Worm (Caenorhabditis elegans) whole organism, young adult: ENCODE results near the gene C05C9.2.

ENCODE experiments used
- B0035.1 ChIP-seq: sonication (generic microtip); optimal IDR thresholded peaks from 2 replicates; lab custom pipeline; 2016; ENCODE audit warnings: missing genetic modification characterization, mild to moderate bottlenecking, missing compliant biosample characterization, missing genotype, missing genetic modification reagents
- B0336.3 ChIP-seq: fragments of 200-800 bp; sonication (Bioruptor generic); IDR thresholded peaks from 2 replicates; pipeline ENCODE4 v1.3.6; 2022; ENCODE audit warnings: missing genetic modification characterization, missing compliant biosample characterization
- C06A6.2 ChIP-seq: fragments of 200-800 bp; sonication (Bioruptor generic); conservative IDR thresholded peaks from 2 replicates; pipeline ENCODE4 v1.3.6; 2022; ENCODE audit warnings: missing genetic modification characterization, missing compliant biosample characterization
- F22D6.2 ChIP-seq: sonication (generic microtip); optimal IDR thresholded peaks from 2 replicates; lab custom pipeline; 2016; ENCODE audit warnings: mild to moderate bottlenecking, missing genetic modification characterization, missing compliant biosample characterization
- F33H1.4 ChIP-seq: fragments of 200-800 bp; sonication (Bioruptor generic); IDR thresholded peaks from 2 replicates; pipeline ENCODE4 v1.3.6; 2022; ENCODE audit warnings: missing genetic modification reagents, missing genetic modification characterization, missing compliant biosample characterization
- F57A8.1 ChIP-seq: fragments of 200-800 bp; sonication (Bioruptor generic); optimal IDR thresholded peaks from 2 replicates; lab custom pipeline; 2018; ENCODE audit warnings: mild to moderate bottlenecking, missing genetic modification characterization, moderate library complexity, missing compliant biosample characterization
- K11D2.4 ChIP-seq: fragments of 200-800 bp; sonication (Bioruptor generic); IDR thresholded peaks from 2 replicates; pipeline ENCODE4 v1.3.6; 2022; ENCODE audit warnings: missing genetic modification reagents, missing genetic modification characterization, missing compliant biosample characterization
- K12H6.12 ChIP-seq: fragments of 200-800 bp; sonication (Bioruptor generic); optimal IDR thresholded peaks from 2 replicates; lab custom pipeline; 2018; ENCODE audit warnings: mild to moderate bottlenecking, missing genetic modification characterization, missing compliant biosample characterization
- T26A5.8 ChIP-seq: sonication (generic microtip); optimal IDR thresholded peaks from 2 replicates; lab custom pipeline; 2016; ENCODE audit warnings: missing genetic modification characterization, missing compliant biosample characterization
- Y53F4B.3 ChIP-seq: fragments of 200-800 bp; sonication (Bioruptor generic); IDR thresholded peaks from 2 replicates; pipeline ENCODE4 v1.3.6; 2022; ENCODE audit warnings: missing genetic modification reagents, missing genetic modification characterization, missing compliant biosample characterization
- Y53G8AR.9 ChIP-seq: fragments of 200-800 bp; sonication (Bioruptor generic); conservative IDR thresholded peaks from 2 replicates; pipeline ENCODE4 v1.3.6; 2022; ENCODE audit warnings: missing genetic modification reagents, missing genetic modification characterization, missing compliant biosample characterization
- Y56A3A.18 ChIP-seq: fragments of 200-800 bp; sonication (Bioruptor generic); IDR thresholded peaks from 2 replicates; pipeline ENCODE4 v1.3.6; 2022; ENCODE audit warnings: missing genetic modification reagents, missing genetic modification characterization, missing compliant biosample characterization
- Y67H2A.10 ChIP-seq: fragments of 200-800 bp; sonication (Bioruptor generic); conservative IDR thresholded peaks from 2 replicates; pipeline ENCODE4 v1.3.6; 2022; ENCODE audit warnings: missing genetic modification reagents, missing genetic modification characterization, missing compliant biosample characterization
- ZK185.1 ChIP-seq: sonication (generic microtip); optimal IDR thresholded peaks from 2 replicates; lab custom pipeline; 2016; ENCODE audit warnings: mild to moderate bottlenecking, missing genetic modification characterization, missing compliant biosample characterization; ENCODE audit not compliant: poor library complexity, severe bottlenecking
- atf-7 ChIP-seq: sonication (generic microtip); optimal IDR thresholded peaks from 2 replicates; lab custom pipeline; 2017; ENCODE audit warnings: mild to moderate bottlenecking, missing genetic modification characterization, missing compliant biosample characterization
- attf-5 ChIP-seq: fragments of 200-800 bp; sonication (Bioruptor generic); optimal IDR thresholded peaks from 2 replicates; lab custom pipeline; 2018; ENCODE audit warnings: mild to moderate bottlenecking, missing genetic modification characterization, missing compliant biosample characterization
- ceh-100 ChIP-seq: fragments of 200-800 bp; sonication (Bioruptor generic); IDR thresholded peaks from 2 replicates; pipeline ENCODE4 v1.3.6; 2022; ENCODE audit warnings: missing genetic modification reagents, missing genetic modification characterization, missing compliant biosample characterization
- dox-1 ChIP-seq: fragments of 200-800 bp; sonication (Bioruptor generic); IDR thresholded peaks from 2 replicates; pipeline ENCODE4 v1.3.6; 2022; ENCODE audit warnings: missing genetic modification reagents, missing genetic modification characterization, missing compliant biosample characterization
- dpff-1 ChIP-seq: sonication (generic microtip); optimal IDR thresholded peaks from 2 replicates; lab custom pipeline; 2017; ENCODE audit warnings: mild to moderate bottlenecking, missing genetic modification characterization, missing compliant biosample characterization
- gei-17 ChIP-seq: fragments of 200-800 bp; sonication (Bioruptor generic); optimal IDR thresholded peaks from 2 replicates; lab custom pipeline; 2018; ENCODE audit warnings: mild to moderate bottlenecking, missing genetic modification characterization, missing compliant biosample characterization
- hmg-1.2 ChIP-seq: fragments of 200-800 bp; sonication (Bioruptor generic); IDR thresholded peaks from 2 replicates; pipeline ENCODE4 v1.3.6; 2022; ENCODE audit warnings: missing genetic modification reagents, missing genetic modification characterization, missing compliant biosample characterization
- hmg-20 ChIP-seq: fragments of 200-800 bp; sonication (Bioruptor generic); IDR thresholded peaks from 2 replicates; pipeline ENCODE4 v1.3.6; 2022; ENCODE audit warnings: missing genetic modification reagents, missing genetic modification characterization, missing compliant biosample characterization
- hsf-1 ChIP-seq: fragments of 200-800 bp; sonication (Bioruptor generic); IDR thresholded peaks from 2 replicates; pipeline ENCODE4 v1.3.6; 2022; ENCODE audit warnings: missing genetic modification reagents, missing genetic modification characterization, missing compliant biosample characterization
- let-607 ChIP-seq, 2 experiments: fragments of 200-800 bp in 1 of 2; sonication (Bioruptor generic) in 1 of 2; sonication (generic microtip) in 1 of 2; optimal IDR thresholded peaks; 2 replicates each; lab custom pipeline; 2016 to 2018; ENCODE audit warnings: mild to moderate bottlenecking in 2 of 2, missing compliant biosample characterization in 2 of 2, missing genetic modification characterization in 2 of 2, moderate library complexity in 2 of 2, missing genotype in 1 of 2
- lin-35 ChIP-seq, 3 experiments: fragments of 150-350 bp in 2 of 3; sonication (generic microtip) in 1 of 3; optimal IDR thresholded peaks; 2 replicates each; lab custom pipeline; 2014 to 2018; ENCODE audit warnings: missing biosample characterization in 3 of 3, missing genetic modification characterization in 3 of 3, missing genetic modification reagents in 3 of 3
- lin-40 ChIP-seq: sonication (generic microtip); optimal IDR thresholded peaks from 2 replicates; lab custom pipeline; 2016; ENCODE audit warnings: missing genetic modification characterization, mild to moderate bottlenecking, missing compliant biosample characterization, missing genotype, missing genetic modification reagents
- lin-54 ChIP-seq: fragments of 200-800 bp; sonication (Bioruptor generic); optimal IDR thresholded peaks from 2 replicates; lab custom pipeline; 2018; ENCODE audit warnings: mild to moderate bottlenecking, missing genetic modification characterization, missing compliant biosample characterization
- lir-1 ChIP-seq: fragments of 200-800 bp; sonication (Bioruptor generic); conservative IDR thresholded peaks from 2 replicates; pipeline ENCODE4 v1.3.6; 2022; ENCODE audit warnings: missing genetic modification reagents, missing genetic modification characterization, missing compliant biosample characterization
- madf-10 ChIP-seq: sonication (generic microtip); optimal IDR thresholded peaks from 2 replicates; lab custom pipeline; 2016; ENCODE audit warnings: mild to moderate bottlenecking, missing genetic modification characterization, missing compliant biosample characterization
- madf-8 ChIP-seq: fragments of 200-800 bp; sonication (Bioruptor generic); conservative IDR thresholded peaks from 2 replicates; pipeline ENCODE4 v1.3.6; 2022; ENCODE audit warnings: missing genetic modification reagents, missing genetic modification characterization, missing compliant biosample characterization
- mcd-1 ChIP-seq: fragments of 200-800 bp; sonication (Bioruptor generic); IDR thresholded peaks from 2 replicates; pipeline ENCODE4 v1.3.6; 2022; ENCODE audit warnings: missing genetic modification reagents, missing genetic modification characterization, missing compliant biosample characterization
- nfyb-1 ChIP-seq: fragments of 200-800 bp; sonication (Bioruptor generic); IDR thresholded peaks from 2 replicates; pipeline ENCODE4 v1.3.6; 2022; ENCODE audit warnings: missing genetic modification reagents, missing genetic modification characterization, missing compliant biosample characterization
- nhr-80 ChIP-seq: sonication (generic microtip); optimal IDR thresholded peaks from 2 replicates; lab custom pipeline; 2016; ENCODE audit warnings: missing genetic modification characterization, missing compliant biosample characterization
- pbrm-1 ChIP-seq: fragments of 200-800 bp; sonication (Bioruptor generic); IDR thresholded peaks from 2 replicates; pipeline ENCODE4 v1.3.6; 2022; ENCODE audit warnings: missing genetic modification reagents, missing genetic modification characterization, missing compliant biosample characterization
- pha-4 ChIP-seq: fragments of 150-350 bp; sonication (generic microtip); optimal IDR thresholded peaks from 2 replicates; lab custom pipeline; 2014; ENCODE audit warnings: missing biosample characterization, missing genetic modification reagents, missing genetic modification characterization
- repo-1 ChIP-seq: sonication (generic microtip); optimal IDR thresholded peaks from 2 replicates; lab custom pipeline; 2017; ENCODE audit warnings: mild to moderate bottlenecking, missing genetic modification characterization, missing compliant biosample characterization
- sdz-38 ChIP-seq: sonication (generic microtip); optimal IDR thresholded peaks from 2 replicates; lab custom pipeline; 2016; ENCODE audit warnings: missing genotype, missing genetic modification characterization, missing compliant biosample characterization
- snpc-4 ChIP-seq, 5 experiments: fragments of 150-350 bp in 1 of 5; sonication (generic microtip) in 4 of 5; optimal IDR thresholded peaks; 2 replicates each; lab custom pipeline; 2014 to 2018; ENCODE audit warnings: missing genetic modification characterization in 5 of 5, missing biosample characterization in 3 of 5, antibody characterized with exemption in 2 of 5, mild to moderate bottlenecking in 2 of 5, missing compliant biosample characterization in 2 of 5, missing genotype in 2 of 5, moderate library complexity in 2 of 5, missing genetic modification reagents in 1 of 5
- somi-1 ChIP-seq: fragments of 200-800 bp; sonication (Bioruptor generic); optimal IDR thresholded peaks from 2 replicates; lab custom pipeline; 2018; ENCODE audit warnings: mild to moderate bottlenecking, missing genetic modification characterization, missing compliant biosample characterization
- tbp1 ChIP-seq: fragments of 200-800 bp; sonication (Bioruptor generic); optimal IDR thresholded peaks from 2 replicates; lab custom pipeline; 2018; ENCODE audit warnings: mild to moderate bottlenecking, missing genetic modification characterization, missing compliant biosample characterization
- tlf-1 ChIP-seq: fragments of 200-800 bp; sonication (Bioruptor generic); optimal IDR thresholded peaks from 2 replicates; lab custom pipeline; 2018; ENCODE audit warnings: mild to moderate bottlenecking, missing genetic modification characterization, missing compliant biosample characterization
- unc-62 ChIP-seq: fragments of 150-350 bp; optimal IDR thresholded peaks from 2 replicates; lab custom pipeline; 2014; ENCODE audit warnings: missing biosample characterization, missing genetic modification reagents, missing genetic modification characterization
- zfh-2 ChIP-seq: fragments of 200-800 bp; sonication (Bioruptor generic); conservative IDR thresholded peaks from 2 replicates; pipeline ENCODE4 v1.3.6; 2022; ENCODE audit warnings: missing genetic modification reagents, missing genetic modification characterization, missing compliant biosample characterization
- ztf-22 ChIP-seq: fragments of 200-800 bp; sonication (Bioruptor generic); optimal IDR thresholded peaks from 2 replicates; lab custom pipeline; 2018; ENCODE audit warnings: mild to moderate bottlenecking, missing genetic modification characterization, moderate library complexity, missing compliant biosample characterization
- ztf-26 ChIP-seq: sonication (generic microtip); optimal IDR thresholded peaks from 2 replicates; lab custom pipeline; 2017; ENCODE audit warnings: missing genetic modification characterization, missing compliant biosample characterization

C05C9.2 gene

ce11 chrX:11203773-11204172, 50.9 kb downstream of the C05C9.2 start, which contains the start of gene C34F6.11:
C34F6.11 (minus strand) TSS chrX:11203932.
- TF ChIP-seq lin-35 (GFP tag; optimal IDR thresholded peaks at IDR 0.05; lab: Kevin White, UChicago), result no peak
- no peak for TF ChIP-seq dpff-1 (tag; lab: Kevin White, UChicago)
- no peak for TF ChIP-seq Y67H2A.10 (GFP tag; lab: Robert Waterston, UW)
- TF ChIP-seq nhr-80 (tag; lab: Kevin White, UChicago), result peak; percentile 62

- TF ChIP-seq Y53G8AR.9 (GFP tag; lab: Robert Waterston, UW), result peak; percentile 86
- peak; percentile 48 for TF ChIP-seq lin-54 (GFP tag; lab: Kevin White, UChicago)
- peak; percentile 98 for TF ChIP-seq hmg-1.2 (GFP tag; lab: Robert Waterston, UW)
- peak; percentile 77 for TF ChIP-seq nfyb-1
- peak; percentile 37 for TF ChIP-seq F22D6.2 (tag; lab: Kevin White, UChicago)
- TF ChIP-seq madf-10 (tag; lab: Kevin White, UChicago), result peak; percentile 24
- TF ChIP-seq madf-8 (GFP tag; lab: Robert Waterston, UW), result no peak
- TF ChIP-seq ceh-100 (GFP tag; lab: Robert Waterston, UW), result no peak
- peak; percentile 70 for TF ChIP-seq dox-1 (GFP tag; lab: Robert Waterston, UW)
- TF ChIP-seq ztf-26 (tag; lab: Kevin White, UChicago), result peak; percentile 24
- TF ChIP-seq nhr-80 (tag; lab: Kevin White, UChicago), result peak; percentile 62
- peak; percentile 70 for TF ChIP-seq mcd-1 (GFP tag; lab: Robert Waterston, UW)
- peak in 1 of 3 experiments; percentile 68 for TF ChIP-seq lin-35 (GFP tag; optimal IDR thresholded peaks at IDR 0.05; lab: Kevin White, UChicago)
- no peak for TF ChIP-seq snpc-4 (GFP tag; optimal IDR thresholded peaks at IDR 0.05; lab: Kevin White, UChicago)
- TF ChIP-seq snpc-4 (tag; optimal IDR thresholded peaks at IDR 0.05; lab: Kevin White, UChicago), result peak in 2 of 4 experiments; percentile 44 to 57
- peak; percentile 41 for TF ChIP-seq attf-5
- TF ChIP-seq lir-1 (GFP tag; lab: Robert Waterston, UW), result 0 out of 2 replicates have a peak, but pooled peaks have one; percentile 44
- TF ChIP-seq lin-40 (tag; lab: Kevin White, UChicago), result peak; percentile 93
- no peak for TF ChIP-seq F57A8.1 (GFP tag; lab: Kevin White, UChicago)
- TF ChIP-seq C06A6.2, result peak; percentile 72
- TF ChIP-seq F33H1.4 (GFP tag; lab: Robert Waterston, UW), result no peak
- no peak for TF ChIP-seq zfh-2 (GFP tag; lab: Robert Waterston, UW)
- TF ChIP-seq tlf-1 (GFP tag; lab: Kevin White, UChicago), result peak; percentile 39
- TF ChIP-seq B0035.1, result peak; percentile 32
- TF ChIP-seq Y53F4B.3, result no peak
- TF ChIP-seq unc-62, result peak; percentile 26
- peak; percentile 80 for TF ChIP-seq pbrm-1 (GFP tag; lab: Robert Waterston, UW)
- peak; percentile 4 for TF ChIP-seq somi-1 (GFP tag; lab: Kevin White, UChicago)
- peak; percentile 41 for TF ChIP-seq repo-1
- no peak for TF ChIP-seq Y67H2A.10 (GFP tag; lab: Robert Waterston, UW)
- TF ChIP-seq hmg-20 (GFP tag; lab: Robert Waterston, UW), result no peak
- TF ChIP-seq K12H6.12, result peak; percentile 42
- TF ChIP-seq atf-7 (tag; lab: Kevin White, UChicago), result peak; percentile 13
- TF ChIP-seq sdz-38 (tag; lab: Kevin White, UChicago), result no peak
- TF ChIP-seq ZK185.1 (tag; lab: Kevin White, UChicago), result peak; percentile 91
- peak; percentile 61 for TF ChIP-seq pha-4
- TF ChIP-seq hsf-1 (GFP tag; lab: Robert Waterston, UW), result no peak
- TF ChIP-seq ztf-22, result no peak
- TF ChIP-seq tbp1 (GFP tag; lab: Kevin White, UChicago), result peak; percentile 62
- peak; percentile 71 for TF ChIP-seq K11D2.4
- peak; percentile 82 for TF ChIP-seq Y56A3A.18 (GFP tag; lab: Robert Waterston, UW)
- peak; percentile 76 for TF ChIP-seq B0336.3
- TF ChIP-seq gei-17 (GFP tag; lab: Kevin White, UChicago), result peak; percentile 72
- no peak for TF ChIP-seq T26A5.8 (tag; lab: Kevin White, UChicago)
- peak in 1 of 2 experiments; percentile 75 for TF ChIP-seq let-607 (tag; optimal IDR thresholded peaks at IDR 0.05; lab: Kevin White, UChicago)
Observed at ce11 chrX:11206953-11207352, 54.1 kb downstream of the C05C9.2 start, which contains the start of gene hst-2. hst-2 (minus strand) TSS chrX:11207155.
